Fruit fly (Drosophila melanogaster): Measurements from ENCODE around the gene CG4928.

CG4928 gene

DNA sequence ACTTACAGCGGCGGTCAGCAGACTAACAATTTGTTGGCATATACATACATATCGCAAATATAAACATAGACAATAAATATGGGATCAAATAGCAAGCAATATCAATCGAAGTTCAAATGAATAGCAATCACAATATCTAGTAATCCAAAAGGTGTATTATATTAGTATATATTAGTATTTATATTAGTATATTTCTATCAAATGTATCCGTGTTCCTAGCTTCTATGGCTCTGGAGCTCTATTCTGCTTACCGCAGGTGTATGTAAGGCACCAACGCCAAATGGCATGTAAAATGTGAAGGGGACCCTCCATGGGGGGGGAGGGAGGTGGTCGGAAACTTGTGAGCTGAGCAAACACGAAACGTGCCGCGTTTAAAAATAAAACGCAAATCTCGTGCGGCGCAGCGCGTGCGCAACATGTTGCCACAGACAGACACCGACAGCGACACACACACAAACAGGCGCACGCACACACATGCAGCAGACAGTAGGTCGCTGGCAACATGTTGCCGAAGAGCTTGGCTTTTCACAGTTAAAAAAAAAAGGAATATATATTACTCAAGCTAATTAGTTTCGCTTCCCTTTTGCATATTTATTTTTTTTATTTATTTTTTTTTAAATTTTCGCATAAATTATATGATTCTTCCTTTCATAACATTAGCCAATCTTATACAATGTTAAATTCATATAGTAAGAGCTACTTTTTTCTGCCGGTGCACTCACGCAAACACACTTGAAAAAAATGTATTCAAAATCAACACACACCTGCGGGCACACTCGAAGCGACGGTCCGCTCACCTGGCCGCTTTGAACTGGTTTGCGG is 17.7 kb downstream of the CG4928 start (continued):
- TF ChIP-seq CG12104 (GFP tag; optimal IDR thresholded peaks at IDR 0.05) (peak; percentile 50), ewg (GFP tag; optimal IDR thresholded peaks at IDR 0.05) (peak; percentile 34), wor (GFP tag; IDR thresholded peaks at IDR 0.05) (peak; percentile 65; the same call in 1 of the 2 replicates), unpg (GFP tag; optimal IDR thresholded peaks at IDR 0.05) (peak; percentile 67), CG8281 (tag; optimal IDR thresholded peaks at IDR 0.05) (peak; percentile 24), gcm (GFP tag; optimal IDR thresholded peaks at IDR 0.05) (peak; percentile 34), CTCF (GFP tag; optimal IDR thresholded peaks at IDR 0.05) (no peak), Hey (tag; optimal IDR thresholded peaks at IDR 0.05) (no peak), ham (GFP tag; IDR thresholded peaks at IDR 0.05) (no peak), CG15601 (tag; optimal IDR thresholded peaks at IDR 0.05) (peak; percentile 55), HLHmδ (GFP tag; optimal IDR thresholded peaks at IDR 0.05) (no peak), Dll (GFP tag; IDR thresholded peaks at IDR 0.05; ENCODE audit: partially characterized antibody) (no peak), CG8359 (GFP tag; optimal IDR thresholded peaks at IDR 0.05; ENCODE audit: borderline replicate concordance) (peak; percentile 14), Gug (GFP tag; IDR thresholded peaks at IDR 0.05) (peak; percentile 17; the same call in 1 of the 4 replicates), nerfin-1 (tag; optimal IDR thresholded peaks at IDR 0.05) (peak; percentile 50), Atf-2 (GFP tag; optimal IDR thresholded peaks at IDR 0.05) (no peak), dmrt11E (tag; optimal IDR thresholded peaks at IDR 0.05) (peak; percentile 31), HmgZ (tag; optimal IDR thresholded peaks at IDR 0.05) (peak; percentile 39), stwl (tag; optimal IDR thresholded peaks at IDR 0.05) (no peak), Oli (tag; optimal IDR thresholded peaks at IDR 0.05) (peak; percentile 64), dati (GFP tag; IDR thresholded peaks at IDR 0.05) (no peak), HLH3B (GFP tag; IDR thresholded peaks at IDR 0.05) (peak; percentile 84), CG6175 (GFP tag; IDR thresholded peaks at IDR 0.05) (peak; percentile 54; the same call in 1 of the 3 replicates), CG13287 (GFP tag; IDR thresholded peaks at IDR 0.05; ENCODE audit: partially characterized antibody) (no peak), CG9817 (tag; optimal IDR thresholded peaks at IDR 0.05) (peak; percentile 20), lbe (GFP tag; optimal IDR thresholded peaks at IDR 0.05) (peak; percentile 9), nmo (GFP tag; optimal IDR thresholded peaks at IDR 0.05) (peak; percentile 72), D (optimal IDR thresholded peaks at IDR 0.05) (no peak), D (GFP tag; optimal IDR thresholded peaks at IDR 0.05) (peak; percentile 52), ken (GFP tag; IDR thresholded peaks at IDR 0.05) (no peak), CG3726 (GFP tag; IDR thresholded peaks at IDR 0.05) (peak; percentile 37; the same call in 2 of the 3 replicates), CG12769 (tag; optimal IDR thresholded peaks at IDR 0.05) (peak; percentile 74), CG1233 (GFP tag; optimal IDR thresholded peaks at IDR 0.05) (no peak), Camta (GFP tag; optimal IDR thresholded peaks at IDR 0.05) (peak; percentile 32), gem (tag; optimal IDR thresholded peaks at IDR 0.05) (peak; percentile 94), pan (optimal IDR thresholded peaks at IDR 0.05) (no peak), pan (GFP tag; optimal IDR thresholded peaks at IDR 0.05 in 1 of 2, IDR thresholded peaks at IDR 0.05 in 1 of 2) (peak in 1 of 2 experiments; percentile 72), hbn (GFP tag; IDR thresholded peaks at IDR 0.05; ENCODE audit: partially characterized antibody) (no peak), CG3281 (GFP tag; optimal IDR thresholded peaks at IDR 0.05) (peak; percentile 66), CG17328 (GFP tag; IDR thresholded peaks at IDR 0.05) (peak; percentile 54), wdn (GFP tag; IDR thresholded peaks at IDR 0.05) (peak; percentile 49; the same call in 1 of the 2 replicates), CG11696 (GFP tag; IDR thresholded peaks at IDR 0.05) (peak; percentile 89), CG15269 (tag; optimal IDR thresholded peaks at IDR 0.05) (peak; percentile 68), sr (GFP tag; IDR thresholded peaks at IDR 0.05) (no peak), CG9932 (GFP tag; IDR thresholded peaks at IDR 0.05) (peak; percentile 57), cwo (GFP tag; optimal IDR thresholded peaks at IDR 0.05) (peak; percentile 99), pros (GFP tag; optimal IDR thresholded peaks at IDR 0.05) (no peak), CG14667 (GFP tag; IDR thresholded peaks at IDR 0.05) (peak; percentile 55), CG2875 (GFP tag; optimal IDR thresholded peaks at IDR 0.05) (peak; percentile 2)
